Worm (Caenorhabditis elegans): Measurements from ENCODE around the gene dsl-1.

- TF ChIP-seq nhr-11 (tag; optimal IDR thresholded peaks at IDR 0.05) (no peak), lsy-2 (tag; optimal IDR thresholded peaks at IDR 0.05) (no peak), unc-39 (tag; optimal IDR thresholded peaks at IDR 0.05) (no peak)
Observed at ce11 chrIV:1199501-1199900, 8.4 kb downstream of the dsl-1 start.
